Worm (Caenorhabditis elegans) whole organism, early embryonic: ENCODE results near the gene srh-172.

Experiments
- B0310.2 ChIP-seq: sonication (generic microtip); optimal IDR thresholded peaks from 2 replicates; lab custom pipeline; 2016; ENCODE audit warnings: mild to moderate bottlenecking, missing genetic modification characterization, missing compliant biosample characterization
- F13C5.2 ChIP-seq: sonication (generic microtip); optimal IDR thresholded peaks from 2 replicates; lab custom pipeline; 2017; ENCODE audit warnings: mild to moderate bottlenecking, missing genetic modification characterization, inconsistent platforms, missing compliant biosample characterization
- aly-1 ChIP-seq: sonication (generic microtip); optimal IDR thresholded peaks from 2 replicates; lab custom pipeline; 2016; ENCODE audit warnings: missing genetic modification characterization, missing compliant biosample characterization
- ama-1 ChIP-seq: fragments of 150-350 bp; optimal IDR thresholded peaks from 2 replicates; lab custom pipeline; 2014
- ceh-13 ChIP-seq: fragments of 200-800 bp; sonication (Bioruptor generic); optimal IDR thresholded peaks from 2 replicates; lab custom pipeline; 2018; ENCODE audit warnings: mild to moderate bottlenecking, missing genetic modification characterization, missing compliant biosample characterization
- ceh-36 ChIP-seq: sonication (generic microtip); optimal IDR thresholded peaks from 2 replicates; lab custom pipeline; 2016; ENCODE audit warnings: missing genetic modification characterization, inconsistent platforms, missing compliant biosample characterization
- ets-7 ChIP-seq: sonication (generic microtip); optimal IDR thresholded peaks from 2 replicates; lab custom pipeline; 2016; ENCODE audit warnings: missing genotype, missing genetic modification characterization, missing compliant biosample characterization
- flt-1 ChIP-seq: fragments of 200-800 bp; sonication (Bioruptor generic); IDR thresholded peaks from 2 replicates; pipeline ENCODE4 v1.3.6; 2022; ENCODE audit warnings: missing genetic modification characterization, missing compliant biosample characterization
- hmbx-1 ChIP-seq: sonication (generic microtip); optimal IDR thresholded peaks from 2 replicates; lab custom pipeline; 2016; ENCODE audit warnings: mild to moderate bottlenecking, missing genetic modification characterization, missing compliant biosample characterization
- hmg-4 ChIP-seq: fragments of 200-800 bp; sonication (Bioruptor generic); optimal IDR thresholded peaks from 2 replicates; lab custom pipeline; 2018; ENCODE audit warnings: mild to moderate bottlenecking, missing genetic modification characterization, missing compliant biosample characterization
- hnd-1 ChIP-seq: sonication (generic microtip); optimal IDR thresholded peaks from 2 replicates; lab custom pipeline; 2016; ENCODE audit warnings: missing genetic modification characterization, missing compliant biosample characterization
- pes-1 ChIP-seq: fragments of 200-800 bp; sonication (Bioruptor generic); IDR thresholded peaks from 2 replicates; pipeline ENCODE4 v1.3.6; 2022; ENCODE audit warnings: missing genetic modification reagents, missing genetic modification characterization, missing compliant biosample characterization
- scrt-1 ChIP-seq: fragments of 200-800 bp; sonication (Bioruptor generic); IDR thresholded peaks from 2 replicates; pipeline ENCODE4 v1.3.6; 2022; ENCODE audit warnings: missing genetic modification characterization, missing compliant biosample characterization
- sea-1 ChIP-seq: fragments of 200-800 bp; sonication (Bioruptor generic); conservative IDR thresholded peaks from 2 replicates; pipeline ENCODE4 v1.3.6; 2022; ENCODE audit warnings: missing genetic modification characterization, missing compliant biosample characterization
- tbx-11 ChIP-seq: fragments of 200-800 bp; sonication (Bioruptor generic); IDR thresholded peaks from 2 replicates; pipeline ENCODE4 v1.3.6; 2022; ENCODE audit warnings: missing genetic modification characterization, missing compliant biosample characterization
- tbx-37 ChIP-seq: fragments of 200-800 bp; sonication (Bioruptor generic); conservative IDR thresholded peaks from 2 replicates; pipeline ENCODE4 v1.3.6; 2022; ENCODE audit warnings: missing genetic modification reagents, missing genetic modification characterization, missing compliant biosample characterization
- tra-4 ChIP-seq: sonication (generic microtip); optimal IDR thresholded peaks from 2 replicates; lab custom pipeline; 2017; ENCODE audit warnings: missing genetic modification characterization, missing compliant biosample characterization

srh-172 gene

ce11 chrV:19958744-19959143 is at the start of gene srh-172:
Gene srh-172, plus strand, starts transcription at chrV:19959044.
- no peak for TF ChIP-seq tbx-37 (GFP tag; lab: Robert Waterston, UW)
- TF ChIP-seq F13C5.2 (tag; lab: Kevin White, UChicago) = no peak
- TF ChIP-seq tbx-11 (GFP tag; lab: Robert Waterston, UW) = no peak
- TF ChIP-seq hmg-4 (GFP tag; lab: Kevin White, UChicago) = no peak
- no peak for TF ChIP-seq ceh-36
- no peak for TF ChIP-seq sea-1 (GFP tag; lab: Robert Waterston, UW)
- no peak for TF ChIP-seq hmbx-1 (tag; lab: Kevin White, UChicago)
- no peak for TF ChIP-seq ets-7 (tag; lab: Kevin White, UChicago)
- no peak for TF ChIP-seq B0310.2 (tag; lab: Kevin White, UChicago)
- TF ChIP-seq ceh-13 = no peak
- no peak for TF ChIP-seq tra-4 (tag; lab: Kevin White, UChicago)
- no peak for TF ChIP-seq hnd-1
- no peak for TF ChIP-seq scrt-1 (GFP tag; lab: Robert Waterston, UW)
- no peak for TF ChIP-seq ama-1 (lab: Kevin White, UChicago)
- no peak for TF ChIP-seq pes-1 (GFP tag; lab: Robert Waterston, UW)
- TF ChIP-seq aly-1 = no peak

- no peak for TF ChIP-seq flt-1 (GFP tag; lab: Robert Waterston, UW)
- no peak for TF ChIP-seq ets-7 (tag; lab: Kevin White, UChicago)
- TF ChIP-seq ceh-13 = no peak
- no peak for TF ChIP-seq sea-1 (GFP tag; lab: Robert Waterston, UW)
- TF ChIP-seq tra-4 (tag; lab: Kevin White, UChicago) = no peak
- no peak for TF ChIP-seq pes-1 (GFP tag; lab: Robert Waterston, UW)
- no peak for TF ChIP-seq hmg-4 (GFP tag; lab: Kevin White, UChicago)
- TF ChIP-seq hmbx-1 (tag; lab: Kevin White, UChicago) = no peak
- TF ChIP-seq F13C5.2 (tag; lab: Kevin White, UChicago) = no peak
- no peak for TF ChIP-seq hnd-1
These were observed 42.8 kb upstream of the srh-172 start, which contains the start of the genes chk-2 and Y60A3A.19 for ce11 chrV:19915973-19916605. Gene chk-2, minus strand, starts transcription at chrV:19916023. Gene Y60A3A.19, plus strand, starts transcription at chrV:19916555.

ce11 chrV:19922613-19923012 is 36.2 kb upstream of the srh-172 start, which contains the start of gene Y60A3A.16:
Gene Y60A3A.16, minus strand, starts transcription at chrV:19922713.
- no peak for TF ChIP-seq tbx-37 (GFP tag; lab: Robert Waterston, UW)
- no peak for TF ChIP-seq aly-1
- TF ChIP-seq B0310.2 (tag; lab: Kevin White, UChicago) = no peak
- no peak for TF ChIP-seq ama-1 (lab: Kevin White, UChicago)
- no peak for TF ChIP-seq ceh-36
- no peak for TF ChIP-seq tra-4 (tag; lab: Kevin White, UChicago)
- no peak for TF ChIP-seq ets-7 (tag; lab: Kevin White, UChicago)
- no peak for TF ChIP-seq flt-1 (GFP tag; lab: Robert Waterston, UW)
- TF ChIP-seq F13C5.2 (tag; lab: Kevin White, UChicago) = no peak
- TF ChIP-seq sea-1 (GFP tag; lab: Robert Waterston, UW) = no peak
- TF ChIP-seq pes-1 (GFP tag; lab: Robert Waterston, UW) = no peak
- no peak for TF ChIP-seq hmbx-1 (tag; lab: Kevin White, UChicago)
- TF ChIP-seq ceh-13 = no peak
- TF ChIP-seq hnd-1 = no peak
- TF ChIP-seq scrt-1 (GFP tag; lab: Robert Waterston, UW) = no peak

ce11 chrV:19923924-19924323 is 34.9 kb upstream of the srh-172 start, which contains the start of gene skr-4:
Gene skr-4, plus strand, starts transcription at chrV:19924224.
- no peak for TF ChIP-seq ama-1 (lab: Kevin White, UChicago)
- no peak for TF ChIP-seq F13C5.2 (tag; lab: Kevin White, UChicago)
- TF ChIP-seq ceh-36 = no peak
- TF ChIP-seq tbx-37 (GFP tag; lab: Robert Waterston, UW) = no peak
- no peak for TF ChIP-seq hnd-1
- no peak for TF ChIP-seq hmbx-1 (tag; lab: Kevin White, UChicago)
- TF ChIP-seq ets-7 (tag; lab: Kevin White, UChicago) = no peak
- TF ChIP-seq B0310.2 (tag; lab: Kevin White, UChicago) = no peak
- TF ChIP-seq flt-1 (GFP tag; lab: Robert Waterston, UW) = no peak
- TF ChIP-seq tbx-11 (GFP tag; lab: Robert Waterston, UW) = no peak
- TF ChIP-seq scrt-1 (GFP tag; lab: Robert Waterston, UW) = no peak
- no peak for TF ChIP-seq aly-1

ce11 chrV:19934223-19934622 is 24.6 kb upstream of the srh-172 start, which contains the start of gene algn-7:
Gene algn-7, minus strand, starts transcription at chrV:19934323.
- TF ChIP-seq F13C5.2 (tag; lab: Kevin White, UChicago) = no peak
- no peak for TF ChIP-seq pes-1 (GFP tag; lab: Robert Waterston, UW)
- TF ChIP-seq ceh-36 = no peak
- no peak for TF ChIP-seq ama-1 (lab: Kevin White, UChicago)
- TF ChIP-seq tbx-37 (GFP tag; lab: Robert Waterston, UW) = no peak
- TF ChIP-seq B0310.2 (tag; lab: Kevin White, UChicago) = no peak
- TF ChIP-seq hnd-1 = no peak
- TF ChIP-seq hmbx-1 (tag; lab: Kevin White, UChicago) = no peak
- no peak for TF ChIP-seq scrt-1 (GFP tag; lab: Robert Waterston, UW)
- TF ChIP-seq ceh-13 = no peak
- no peak for TF ChIP-seq flt-1 (GFP tag; lab: Robert Waterston, UW)
- no peak for TF ChIP-seq sea-1 (GFP tag; lab: Robert Waterston, UW)
- TF ChIP-seq hmg-4 (GFP tag; lab: Kevin White, UChicago) = no peak
- TF ChIP-seq tbx-11 (GFP tag; lab: Robert Waterston, UW) = no peak
- TF ChIP-seq ets-7 (tag; lab: Kevin White, UChicago) = no peak
- TF ChIP-seq aly-1 = no peak
- no peak for TF ChIP-seq tra-4 (tag; lab: Kevin White, UChicago)

- no peak for TF ChIP-seq ets-7 (tag; lab: Kevin White, UChicago)
These were observed 21.9 kb upstream of the srh-172 start for ce11 chrV:19936945-19937344.

- no peak for TF ChIP-seq pes-1 (GFP tag; lab: Robert Waterston, UW)
- TF ChIP-seq B0310.2 (tag; lab: Kevin White, UChicago) = no peak
These were observed 12.3 kb upstream of the srh-172 start, which contains the start of gene dhs-24 for ce11 chrV:19946529-19946928. Gene dhs-24, minus strand, starts transcription at chrV:19946629.
